Fruit fly (Drosophila melanogaster): ENCODE measurements around the gene Acph-1.
A peak's percentile ranks its signal among the peaks of the same experiment; 100 is the strongest.

- no peak for TF ChIP-seq pad (GFP tag; optimal IDR thresholded peaks at IDR 0.05)
- peak; percentile 72 for TF ChIP-seq Hr96 (GFP tag; optimal IDR thresholded peaks at IDR 0.05)
- TF ChIP-seq CG11617 (GFP tag; optimal IDR thresholded peaks at IDR 0.05) = peak; percentile 53
- peak; percentile 75 for TF ChIP-seq Mnt (GFP tag; optimal IDR thresholded peaks at IDR 0.05)
- TF ChIP-seq CG7101 (tag; optimal IDR thresholded peaks at IDR 0.05) = peak; percentile 42
- TF ChIP-seq CG33017 (tag; optimal IDR thresholded peaks at IDR 0.05) = peak; percentile 65
- no peak for TF ChIP-seq kay (GFP tag; ENCODE audit: borderline replicate concordance)
- TF ChIP-seq CG12768 (GFP tag; optimal IDR thresholded peaks at IDR 0.05) = peak; percentile 67
- no peak for TF ChIP-seq ovo (GFP tag; optimal IDR thresholded peaks at IDR 0.05)
- peak; percentile 85 for TF ChIP-seq cic (GFP tag; optimal IDR thresholded peaks at IDR 0.05)
- peak; percentile 28 for TF ChIP-seq tj (GFP tag; optimal IDR thresholded peaks at IDR 0.05)
- no peak for TF ChIP-seq cnc (optimal IDR thresholded peaks at IDR 0.05)
These were observed 28.6 kb upstream of the Acph-1 start, which contains the start of gene Mgat2 for dm6 chr3R:30021559-30022451.

All from whole organism, adult.